Worm (Caenorhabditis elegans): ENCODE results near the gene clec-254.

- no peak for TF ChIP-seq nhr-28 (tag; optimal IDR thresholded peaks at IDR 0.05)
- TF ChIP-seq lin-39 (tag; optimal IDR thresholded peaks at IDR 0.05) = no peak
- no peak for TF ChIP-seq unc-39 (tag; optimal IDR thresholded peaks at IDR 0.05)
- TF ChIP-seq sea-2 (GFP tag; optimal IDR thresholded peaks at IDR 0.05) = no peak
- no peak for TF ChIP-seq ceh-28 (tag; optimal IDR thresholded peaks at IDR 0.05)
- TF ChIP-seq lin-15B (tag; optimal IDR thresholded peaks at IDR 0.05) = no peak
- no peak for TF ChIP-seq jun-1 (tag; optimal IDR thresholded peaks at IDR 0.05)
- TF ChIP-seq snpc-4 (tag; optimal IDR thresholded peaks at IDR 0.05) = no peak
- TF ChIP-seq fkh-10 (GFP tag; optimal IDR thresholded peaks at IDR 0.05) = no peak
Measured at ce11 chrV:18753036-18753435, 1.2 kb downstream of the clec-254 start, which contains the start of gene F11D11.6.

All from whole organism, L3 larva.